Fruit fly (Drosophila melanogaster) whole organism, embryonic: Measurements from ENCODE around the gene CG13108.
A peak's percentile ranks its signal among the peaks of the same experiment; 100 is the strongest.

ENCODE experiments used
- Antp ChIP-seq: fragments of 200-800 bp; sonication (Bioruptor generic); optimal IDR thresholded peaks from 3 replicates; lab custom pipeline; 2016; ENCODE audit warnings: missing biosample characterization, missing genetic modification characterization
- Asciz ChIP-seq: fragments of 200-800 bp; sonication (Bioruptor generic); optimal IDR thresholded peaks from 2 replicates; lab custom pipeline; 2017; ENCODE audit warnings: missing biosample characterization, mild to moderate bottlenecking, missing genetic modification characterization, missing genetic modification reagents
- CG10565 ChIP-seq: fragments of 200-800 bp; sonication (Bioruptor generic); optimal IDR thresholded peaks from 3 replicates; lab custom pipeline; 2016; ENCODE audit warnings: missing biosample characterization, mild to moderate bottlenecking, missing genetic modification characterization
- CG12071 ChIP-seq: fragments of 200-800 bp; sonication (Bioruptor generic); optimal IDR thresholded peaks from 3 replicates; lab custom pipeline; 2018; ENCODE audit warnings: missing biosample characterization, mild to moderate bottlenecking, missing genetic modification characterization
- CG12155 ChIP-seq: fragments of 200-800 bp; sonication (Bioruptor generic); optimal IDR thresholded peaks from 3 replicates; lab custom pipeline; 2016; ENCODE audit warnings: missing biosample characterization, missing genetic modification characterization
- CG12299 ChIP-seq: fragments of 200-800 bp; sonication (Bioruptor generic); optimal IDR thresholded peaks from 2 replicates; lab custom pipeline; 2018; ENCODE audit warnings: missing biosample characterization, mild to moderate bottlenecking, missing genetic modification characterization
- CG13287 ChIP-seq: fragments of 200-800 bp; sonication (Bioruptor generic); IDR thresholded peaks from 2 replicates; pipeline ENCODE4 v1.3.6; 2022; ENCODE audit warnings: missing biosample characterization, missing genetic modification characterization; ENCODE audit not compliant: partially characterized antibody
- CG13424 ChIP-seq: fragments of 200-800 bp; sonication (Bioruptor generic); optimal IDR thresholded peaks from 2 replicates; lab custom pipeline; 2019; ENCODE audit warnings: missing biosample characterization, mild to moderate bottlenecking, missing genetic modification characterization, moderate library complexity
- CG13624 ChIP-seq: fragments of 200-800 bp; sonication (Bioruptor generic); optimal IDR thresholded peaks from 2 replicates; lab custom pipeline; 2016; ENCODE audit warnings: missing biosample characterization, missing genetic modification characterization
- CG15601 ChIP-seq: fragments of 200-800 bp; sonication (Bioruptor generic); optimal IDR thresholded peaks from 3 replicates; lab custom pipeline; 2019; ENCODE audit warnings: missing biosample characterization, mild to moderate bottlenecking, missing genetic modification characterization, moderate library complexity
- CG17385 ChIP-seq: fragments of 200-800 bp; sonication (Bioruptor generic); optimal IDR thresholded peaks from 3 replicates; lab custom pipeline; 2018; ENCODE audit warnings: missing biosample characterization, mild to moderate bottlenecking, missing genetic modification characterization
- CG18764 ChIP-seq: fragments of 200-800 bp; sonication (Bioruptor generic); optimal IDR thresholded peaks from 3 replicates; lab custom pipeline; 2016; ENCODE audit warnings: missing biosample characterization, missing genetic modification characterization
- CG2678 ChIP-seq: fragments of 200-800 bp; sonication (Bioruptor generic); optimal IDR thresholded peaks from 3 replicates; lab custom pipeline; 2019; ENCODE audit warnings: missing biosample characterization, mild to moderate bottlenecking, missing genetic modification characterization, moderate library complexity
- CG30020 ChIP-seq: fragments of 200-800 bp; optimal IDR thresholded peaks from 2 replicates; lab custom pipeline; 2019; ENCODE audit warnings: missing biosample characterization, mild to moderate bottlenecking, missing genetic modification characterization, moderate library complexity
- CG32532 ChIP-seq: fragments of 200-800 bp; sonication (Bioruptor generic); IDR thresholded peaks from 2 replicates; pipeline ENCODE4 v1.3.6; 2022; ENCODE audit warnings: missing biosample characterization, missing genetic modification characterization
- CG32772 ChIP-seq: fragments of 200-800 bp; sonication (Bioruptor generic); IDR thresholded peaks from 2 replicates; pipeline ENCODE4 v1.3.6; 2022; ENCODE audit warnings: missing biosample characterization, missing genetic modification characterization
- CG4282 ChIP-seq: fragments of 200-800 bp; sonication (Bioruptor generic); optimal IDR thresholded peaks from 2 replicates; lab custom pipeline; 2016; ENCODE audit warnings: missing biosample characterization, missing genetic modification characterization
- CG6254 ChIP-seq: fragments of 200-800 bp; sonication (Bioruptor generic); optimal IDR thresholded peaks from 3 replicates; lab custom pipeline; 2017; ENCODE audit warnings: mild to moderate bottlenecking, missing biosample characterization, missing genetic modification reagents, missing genetic modification characterization
- CG6272 ChIP-seq: fragments of 200-800 bp; sonication (Bioruptor generic); IDR thresholded peaks from 2 replicates; pipeline ENCODE4 v1.3.6; 2022; ENCODE audit warnings: missing biosample characterization, missing genetic modification characterization
- CG7745 ChIP-seq: fragments of 200-800 bp; sonication (Bioruptor generic); optimal IDR thresholded peaks from 2 replicates; lab custom pipeline; 2018; ENCODE audit warnings: missing biosample characterization, mild to moderate bottlenecking, missing genetic modification characterization, moderate library complexity
- CG8359 ChIP-seq: fragments of 200-800 bp; sonication (Bioruptor generic); optimal IDR thresholded peaks from 2 replicates; lab custom pipeline; 2017; ENCODE audit warnings: missing biosample characterization, mild to moderate bottlenecking, missing genetic modification characterization, borderline replicate concordance
- CG8478 ChIP-seq: fragments of >200 bp; optimal IDR thresholded peaks from 2 replicates; lab custom pipeline; 2018
- D19B ChIP-seq: fragments of 200-800 bp; sonication (Bioruptor generic); optimal IDR thresholded peaks from 2 replicates; lab custom pipeline; 2017; ENCODE audit warnings: missing biosample characterization, mild to moderate bottlenecking, missing genetic modification characterization
- Dref ChIP-seq: fragments of 200-800 bp; sonication (Bioruptor generic); IDR thresholded peaks from 2 replicates; pipeline ENCODE4 v1.3.6; 2022; ENCODE audit warnings: missing biosample characterization, missing genetic modification characterization
- Ets97D ChIP-seq: fragments of 200-800 bp; sonication (Bioruptor generic); optimal IDR thresholded peaks from 3 replicates; lab custom pipeline; 2016; ENCODE audit warnings: missing biosample characterization, missing genetic modification characterization
- Hmx ChIP-seq: fragments of 200-800 bp; sonication (Bioruptor generic); optimal IDR thresholded peaks from 2 replicates; lab custom pipeline; 2016; ENCODE audit warnings: missing biosample characterization, missing genetic modification characterization
- Med ChIP-seq: fragments of 200-800 bp; sonication (Bioruptor generic); peaks from one replicate; lab custom pipeline; 2016; ENCODE audit warnings: missing biosample characterization, missing genetic modification characterization, mild to moderate bottlenecking, inconsistent platforms, moderate library complexity
- Nf-YC ChIP-seq: fragments of 200-800 bp; optimal IDR thresholded peaks from 3 replicates; lab custom pipeline; 2019; ENCODE audit warnings: missing biosample characterization, mild to moderate bottlenecking, missing genetic modification characterization, moderate library complexity
- Poxn ChIP-seq: fragments of 200-800 bp; sonication (Bioruptor generic); IDR thresholded peaks from 2 replicates; pipeline ENCODE4 v1.3.6; 2022; ENCODE audit warnings: missing biosample characterization, missing genetic modification characterization
- Sin3A ChIP-seq: fragments of >200 bp; optimal IDR thresholded peaks from 2 replicates; lab custom pipeline; 2018
- Sry-β ChIP-seq: fragments of 200-800 bp; sonication (Bioruptor generic); optimal IDR thresholded peaks from 2 replicates; lab custom pipeline; 2018; ENCODE audit warnings: missing biosample characterization, mild to moderate bottlenecking, missing genetic modification characterization, moderate library complexity
- Trl ChIP-seq, 3 experiments: fragments of >200 bp in 2 of 3; fragments of 200-800 bp in 1 of 3; sonication (Bioruptor generic) in 1 of 3; optimal IDR thresholded peaks; 2 replicates in 1 of 3; 3 replicates in 2 of 3; lab custom pipeline; 2016 to 2017; ENCODE audit warnings: missing biosample characterization in 1 of 3, missing genetic modification characterization in 1 of 3
- Xbp1 ChIP-seq: fragments of 200-800 bp; sonication (Bioruptor generic); optimal IDR thresholded peaks from 3 replicates; lab custom pipeline; 2016; ENCODE audit warnings: missing biosample characterization, mild to moderate bottlenecking, missing genetic modification characterization
- Xrp1 ChIP-seq: fragments of 200-800 bp; sonication (Bioruptor generic); IDR thresholded peaks from 2 replicates; pipeline ENCODE4 v1.3.6; 2022; ENCODE audit warnings: missing biosample characterization, missing genetic modification characterization
- btn ChIP-seq: fragments of 200-800 bp; sonication (Bioruptor generic); optimal IDR thresholded peaks from 2 replicates; lab custom pipeline; 2016; ENCODE audit warnings: missing biosample characterization, missing genetic modification characterization
- croc ChIP-seq: fragments of 200-800 bp; sonication (Bioruptor generic); conservative IDR thresholded peaks from 3 replicates; pipeline ENCODE4 v1.3.6; 2022; ENCODE audit warnings: missing biosample characterization, missing genetic modification characterization
- dan ChIP-seq: fragments of 200-800 bp; sonication (Bioruptor generic); IDR thresholded peaks from 2 replicates; pipeline ENCODE4 v1.3.6; 2022; ENCODE audit warnings: missing biosample characterization, missing genetic modification characterization
- dmrt11E ChIP-seq: fragments of 200-800 bp; sonication (Bioruptor generic); optimal IDR thresholded peaks from 3 replicates; lab custom pipeline; 2018; ENCODE audit warnings: missing biosample characterization, mild to moderate bottlenecking, missing genetic modification characterization, moderate library complexity
- emc ChIP-seq: fragments of 200-800 bp; sonication (Bioruptor generic); optimal IDR thresholded peaks from 2 replicates; lab custom pipeline; 2016; ENCODE audit warnings: missing biosample characterization, missing genetic modification characterization
- ewg ChIP-seq: fragments of 200-800 bp; sonication (Bioruptor generic); optimal IDR thresholded peaks from 3 replicates; lab custom pipeline; 2017; ENCODE audit warnings: mild to moderate bottlenecking, missing biosample characterization, missing genetic modification reagents, missing genetic modification characterization
- gcm ChIP-seq: fragments of 200-800 bp; sonication (Bioruptor generic); optimal IDR thresholded peaks from 2 replicates; lab custom pipeline; 2019; ENCODE audit warnings: missing biosample characterization, mild to moderate bottlenecking, missing genetic modification characterization, moderate library complexity
- gfzf ChIP-seq: fragments of 200-800 bp; sonication (Bioruptor generic); optimal IDR thresholded peaks from 2 replicates; lab custom pipeline; 2016; ENCODE audit warnings: missing biosample characterization, mild to moderate bottlenecking, missing genetic modification characterization, moderate library complexity
- gsb ChIP-seq: fragments of 200-800 bp; sonication (Bioruptor generic); IDR thresholded peaks from 2 replicates; pipeline ENCODE4 v1.3.6; 2022; ENCODE audit warnings: missing biosample characterization, missing genetic modification characterization
- maf-S ChIP-seq: fragments of 200-800 bp; sonication (Bioruptor generic); optimal IDR thresholded peaks from 2 replicates; lab custom pipeline; 2016; ENCODE audit warnings: missing biosample characterization, missing genetic modification characterization
- mirr ChIP-seq: fragments of 200-800 bp; sonication (Bioruptor generic); optimal IDR thresholded peaks from 3 replicates; lab custom pipeline; 2018; ENCODE audit warnings: missing biosample characterization, mild to moderate bottlenecking, missing genetic modification characterization
- pfk ChIP-seq: fragments of 200-800 bp; sonication (Bioruptor generic); optimal IDR thresholded peaks from 2 replicates; lab custom pipeline; 2018; ENCODE audit warnings: missing biosample characterization, mild to moderate bottlenecking, missing genetic modification characterization, moderate library complexity
- sens ChIP-seq: fragments of 200-800 bp; sonication (Bioruptor generic); peaks from one replicate; lab custom pipeline; 2016; ENCODE audit warnings: missing biosample characterization, missing genetic modification characterization
- slou ChIP-seq: fragments of 200-800 bp; sonication (Bioruptor generic); optimal IDR thresholded peaks from 3 replicates; lab custom pipeline; 2016; ENCODE audit warnings: missing biosample characterization, missing genetic modification characterization
- tap ChIP-seq: fragments of 200-800 bp; optimal IDR thresholded peaks from 3 replicates; lab custom pipeline; 2019; ENCODE audit warnings: missing biosample characterization, mild to moderate bottlenecking, missing genetic modification characterization, moderate library complexity
- tin ChIP-seq: fragments of 200-800 bp; sonication (Bioruptor generic); optimal IDR thresholded peaks from 3 replicates; lab custom pipeline; 2016; ENCODE audit warnings: missing biosample characterization, missing genetic modification characterization
- trh ChIP-seq: fragments of 200-800 bp; sonication (Bioruptor generic); optimal IDR thresholded peaks from 2 replicates; lab custom pipeline; 2016; ENCODE audit warnings: missing biosample characterization, missing genetic modification characterization
- vnd ChIP-seq: fragments of 200-800 bp; sonication (Bioruptor generic); IDR thresholded peaks from 3 replicates; pipeline ENCODE4 v1.3.6; 2022; ENCODE audit warnings: missing biosample characterization, missing genetic modification characterization; ENCODE audit not compliant: partially characterized antibody

Gene CG13108

dm6 chr2L:9133169-9133568 lies 30.9 kb upstream of the CG13108 start:
- TF ChIP-seq D19B (GFP tag; lab: Kevin White, UChicago) (no peak), gcm (GFP tag; lab: Kevin White, UChicago) (peak; percentile 86), CG10565 (no peak), CG4282 (GFP tag; lab: Kevin White, UChicago) (no peak), CG30020 (tag; lab: Kevin White, UChicago) (peak; percentile 43), mirr (GFP tag; lab: Kevin White, UChicago) (no peak), Sry-β (no peak), CG12299 (tag; lab: Kevin White, UChicago) (peak; percentile 60), Hmx (no peak), dan (GFP tag; lab: Robert Waterston, UW) (no peak), tap (tag; lab: Kevin White, UChicago) (peak; percentile 85), CG8359 (GFP tag; lab: Kevin White, UChicago) (peak; percentile 23), Antp (GFP tag; lab: Kevin White, UChicago) (no peak), vnd (GFP tag; lab: Robert Waterston, UW) (no peak), pfk (GFP tag; lab: Kevin White, UChicago) (no peak), ewg (GFP tag; lab: Kevin White, UChicago) (peak; percentile 25), CG13424 (tag; lab: Kevin White, UChicago) (peak; percentile 81), CG2678 (tag; lab: Kevin White, UChicago) (peak; percentile 85), CG15601 (peak; percentile 81), Asciz (GFP tag; lab: Kevin White, UChicago) (peak; percentile 79), CG7745 (tag; lab: Kevin White, UChicago) (peak; percentile 18), CG6272 (GFP tag; lab: Robert Waterston, UW) (0 out of 2 replicates have a peak, but pooled peaks have one; percentile 6), gfzf (GFP tag; lab: Kevin White, UChicago) (no peak), slou (peak; percentile 13), Sin3A (lab: Kevin White, UChicago) (no peak), Nf-YC (tag; lab: Kevin White, UChicago) (peak; percentile 46), Med (peak; percentile 63), Poxn (GFP tag; lab: Robert Waterston, UW) (no peak), CG13287 (no peak), Xbp1 (GFP tag; lab: Kevin White, UChicago) (peak; percentile 71), trh (GFP tag; lab: Kevin White, UChicago) (peak; percentile 21), gsb (GFP tag; lab: Robert Waterston, UW) (no peak), CG32532 (GFP tag; lab: Robert Waterston, UW) (peak; percentile 65), Xrp1 (GFP tag; lab: Robert Waterston, UW) (peak; percentile 89), Trl (optimal IDR thresholded peaks at IDR 0.05; lab: Kevin White, UChicago) (no peak), Trl (GFP tag; optimal IDR thresholded peaks at IDR 0.05; lab: Kevin White, UChicago) (no peak), CG12155 (GFP tag; lab: Kevin White, UChicago) (peak; percentile 38), CG32772 (peak; percentile 72), croc (GFP tag; lab: Robert Waterston, UW) (peak; percentile 63), CG18764 (peak; percentile 33), emc (GFP tag; lab: Kevin White, UChicago) (no peak), Ets97D (GFP tag; lab: Kevin White, UChicago) (no peak), CG17385 (peak; percentile 72), CG13624 (GFP tag; lab: Kevin White, UChicago) (no peak), dmrt11E (tag; lab: Kevin White, UChicago) (peak; percentile 91), CG12071 (GFP tag; lab: Kevin White, UChicago) (no peak), CG8478 (lab: Kevin White, UChicago) (no peak), tin (peak; percentile 65), maf-S (GFP tag; lab: Kevin White, UChicago) (no peak), sens (GFP tag; lab: Kevin White, UChicago) (peak; percentile 84), CG6254 (peak; percentile 82), Dref (no peak), btn (GFP tag; lab: Kevin White, UChicago) (no peak)
